Fruit fly (Drosophila melanogaster): ENCODE data around the gene Nepl5.

dm6 chr2L:6379197-6379596 is 1.9 kb upstream of the Nepl5 start:
- no peak for TF ChIP-seq CG8478 (optimal IDR thresholded peaks at IDR 0.05)
- no peak for TF ChIP-seq CTCF (optimal IDR thresholded peaks at IDR 0.05)

All from S2 (cell line).